Fruit fly (Drosophila melanogaster) whole organism, adult: ENCODE data around the gene sff.

Source experiments
- CG33017 ChIP-seq: fragments of 200-800 bp; sonication (Bioruptor generic); optimal IDR thresholded peaks from 2 replicates; lab custom pipeline; 2018; ENCODE audit warnings: missing biosample characterization, mild to moderate bottlenecking, missing genetic modification characterization, moderate library complexity
- CG5204 ChIP-seq: fragments of 200-800 bp; sonication (Bioruptor generic); optimal IDR thresholded peaks from 2 replicates; lab custom pipeline; 2016; ENCODE audit warnings: missing biosample characterization, missing genetic modification characterization
- Clk ChIP-seq: fragments of 200-800 bp; sonication (Bioruptor generic); optimal IDR thresholded peaks from 2 replicates; lab custom pipeline; 2017; ENCODE audit warnings: missing biosample characterization, missing genetic modification characterization
- Crg-1 ChIP-seq: fragments of 200-800 bp; sonication (Bioruptor generic); optimal IDR thresholded peaks from 2 replicates; lab custom pipeline; 2016; ENCODE audit warnings: missing biosample characterization, missing genetic modification characterization
- Mnt ChIP-seq: fragments of 200-800 bp; sonication (Bioruptor generic); optimal IDR thresholded peaks from 2 replicates; lab custom pipeline; 2016; ENCODE audit warnings: missing biosample characterization, mild to moderate bottlenecking, missing genetic modification characterization
- ovo ChIP-seq: fragments of 200-800 bp; sonication (Bioruptor generic); optimal IDR thresholded peaks from 2 replicates; lab custom pipeline; 2016; ENCODE audit warnings: missing biosample characterization, missing genetic modification characterization
- pad ChIP-seq: fragments of 200-800 bp; sonication (Bioruptor generic); optimal IDR thresholded peaks from 3 replicates; lab custom pipeline; 2017; ENCODE audit warnings: missing biosample characterization, missing genetic modification characterization, mild to moderate bottlenecking, moderate library complexity, missing genetic modification reagents

dm6 chr3L:15954784-15955427 lies 30.2 kb upstream of the sff start, which contains the start of the genes Pka-C3 and GXIVsPLA2:
- TF ChIP-seq Crg-1 (GFP tag; lab: Kevin White, UChicago) (no peak), Clk (GFP tag; lab: Kevin White, UChicago) (no peak), pad (GFP tag; lab: Kevin White, UChicago) (no peak), CG33017 (tag; lab: Kevin White, UChicago) (no peak), CG5204 (GFP tag; lab: Kevin White, UChicago) (no peak), Mnt (GFP tag; lab: Kevin White, UChicago) (no peak), ovo (GFP tag; lab: Kevin White, UChicago) (no peak)
